Comparison of ENCODE assay signal across 1 fruit fly cellular context in genomic region chr3R:20555720-20556280, dm6.
TF ChIP-seq lines count a peak whose summit lies in the region.

No protein-coding gene starts in this region.

TF ChIP-seq in whole organism, embryonic, 481 proteins besides CTCF, POLR2A, EP300 and RAD21 (continued from another document):
- peak; percentile 33; the same call in 1 of the 4 replicates for TF ChIP-seq Dll (GFP tag; IDR thresholded peaks at IDR 0.05; lab: Robert Waterston, UW; ENCODE audit: partially characterized antibody)
- TF ChIP-seq HHEX (GFP tag; optimal IDR thresholded peaks at IDR 0.05; lab: Kevin White, UChicago) = peak; percentile 50
- TF ChIP-seq CG12071 (GFP tag; optimal IDR thresholded peaks at IDR 0.05; lab: Kevin White, UChicago) = peak; percentile 74
- TF ChIP-seq insv (GFP tag; optimal IDR thresholded peaks at IDR 0.05; lab: Kevin White, UChicago) = peak in 1 of 2 experiments; percentile 35
- TF ChIP-seq CG33213 (GFP tag; optimal IDR thresholded peaks at IDR 0.05; lab: Kevin White, UChicago) = peak; percentile 17
- no peak for TF ChIP-seq CG17802 (tag; optimal IDR thresholded peaks at IDR 0.05; lab: Kevin White, UChicago)
- no peak for TF ChIP-seq klu (GFP tag; IDR thresholded peaks at IDR 0.05; lab: Robert Waterston, UW)
- no peak for TF ChIP-seq hkb (optimal IDR thresholded peaks at IDR 0.05; lab: Kevin White, UChicago)
- TF ChIP-seq hkb (GFP tag; IDR thresholded peaks at IDR 0.05; lab: Robert Waterston, UW) = peak; percentile 8
- peak; percentile 64 for TF ChIP-seq CG15696 (tag; optimal IDR thresholded peaks at IDR 0.05; lab: Kevin White, UChicago)
- no peak for TF ChIP-seq toy (GFP tag; IDR thresholded peaks at IDR 0.05; lab: Robert Waterston, UW)
- TF ChIP-seq CG12299 (tag; optimal IDR thresholded peaks at IDR 0.05; lab: Kevin White, UChicago) = peak; percentile 73
- peak; percentile 27 for TF ChIP-seq CG12769 (tag; optimal IDR thresholded peaks at IDR 0.05; lab: Kevin White, UChicago)
- peak; percentile 91 for TF ChIP-seq wek (GFP tag; optimal IDR thresholded peaks at IDR 0.05; lab: Kevin White, UChicago)
- no peak for TF ChIP-seq nerfin-2 (GFP tag; IDR thresholded peaks at IDR 0.05; lab: Robert Waterston, UW; ENCODE audit: partially characterized antibody)
- no peak for TF ChIP-seq CG12104 (GFP tag; optimal IDR thresholded peaks at IDR 0.05; lab: Kevin White, UChicago)
- peak; percentile 65 for TF ChIP-seq CG15601 (tag; optimal IDR thresholded peaks at IDR 0.05; lab: Kevin White, UChicago)
- peak in 1 of 2 experiments; percentile 30 for TF ChIP-seq Eip74EF (GFP tag; optimal IDR thresholded peaks at IDR 0.05; lab: Kevin White, UChicago)
- peak; percentile 89 for TF ChIP-seq CG5180 (GFP tag; optimal IDR thresholded peaks at IDR 0.05; lab: Kevin White, UChicago)
- peak; percentile 41; the same call in 1 of the 2 replicates for TF ChIP-seq rib (GFP tag; IDR thresholded peaks at IDR 0.05; lab: Robert Waterston, UW)
- peak; percentile 61; the same call in 2 of the 3 replicates for TF ChIP-seq CG34224 (GFP tag; IDR thresholded peaks at IDR 0.05; lab: Robert Waterston, UW; ENCODE audit: partially characterized antibody)
- peak; percentile 8 for TF ChIP-seq gsb-n (tag; optimal IDR thresholded peaks at IDR 0.05; lab: Kevin White, UChicago)
- TF ChIP-seq Hey (tag; optimal IDR thresholded peaks at IDR 0.05; lab: Kevin White, UChicago) = peak; percentile 68
- TF ChIP-seq CG2202 (tag; optimal IDR thresholded peaks at IDR 0.05; lab: Kevin White, UChicago) = peak; percentile 36
- TF ChIP-seq CG4360 (GFP tag; IDR thresholded peaks at IDR 0.05; lab: Robert Waterston, UW) = peak; percentile 7; the same call in 1 of the 2 replicates
- TF ChIP-seq CG10979 (tag; optimal IDR thresholded peaks at IDR 0.05; lab: Kevin White, UChicago) = no peak
- TF ChIP-seq salm (tag; optimal IDR thresholded peaks at IDR 0.05; lab: Kevin White, UChicago) = peak; percentile 43
- TF ChIP-seq pan (optimal IDR thresholded peaks at IDR 0.05; lab: Kevin White, UChicago) = no peak
- no peak for TF ChIP-seq pan (GFP tag; optimal IDR thresholded peaks at IDR 0.05 in 1 of 2, IDR thresholded peaks at IDR 0.05 in 1 of 2)
- TF ChIP-seq Max (GFP tag; optimal IDR thresholded peaks at IDR 0.05; lab: Kevin White, UChicago) = no peak
- peak; percentile 89 for TF ChIP-seq HLHmδ (GFP tag; optimal IDR thresholded peaks at IDR 0.05; lab: Kevin White, UChicago)
- no peak for TF ChIP-seq Optix (GFP tag; IDR thresholded peaks at IDR 0.05; lab: Robert Waterston, UW)
- TF ChIP-seq odd (GFP tag; optimal IDR thresholded peaks at IDR 0.05; lab: Kevin White, UChicago) = peak; percentile 53
- peak; percentile 82 for TF ChIP-seq CG1233 (GFP tag; optimal IDR thresholded peaks at IDR 0.05; lab: Kevin White, UChicago)
- peak; percentile 37 for TF ChIP-seq abd-A (tag; optimal IDR thresholded peaks at IDR 0.05; lab: Kevin White, UChicago)
- no peak for TF ChIP-seq Elba2 (GFP tag; optimal IDR thresholded peaks at IDR 0.05; lab: Kevin White, UChicago)
- 0 out of 2 replicates have a peak, but pooled peaks have one; percentile 12 for TF ChIP-seq CG13287 (GFP tag; IDR thresholded peaks at IDR 0.05; lab: Robert Waterston, UW; ENCODE audit: partially characterized antibody)
- TF ChIP-seq cg (GFP tag; optimal IDR thresholded peaks at IDR 0.05; lab: Kevin White, UChicago) = peak; percentile 14
- no peak for TF ChIP-seq CG12155 (GFP tag; optimal IDR thresholded peaks at IDR 0.05; lab: Kevin White, UChicago)
- TF ChIP-seq Myb (GFP tag; optimal IDR thresholded peaks at IDR 0.05; lab: Kevin White, UChicago) = no peak
- no peak for TF ChIP-seq stwl (tag; optimal IDR thresholded peaks at IDR 0.05; lab: Kevin White, UChicago)
- peak; percentile 75 for TF ChIP-seq B-H2 (GFP tag; optimal IDR thresholded peaks at IDR 0.05; lab: Kevin White, UChicago)
- TF ChIP-seq sqz (GFP tag; optimal IDR thresholded peaks at IDR 0.05; lab: Kevin White, UChicago) = no peak
- peak; percentile 69 for TF ChIP-seq Xrp1 (GFP tag; IDR thresholded peaks at IDR 0.05; lab: Robert Waterston, UW)
- no peak for TF ChIP-seq ro (GFP tag; IDR thresholded peaks at IDR 0.05; lab: Robert Waterston, UW)
- peak; percentile 73 for TF ChIP-seq ATbp (GFP tag; optimal IDR thresholded peaks at IDR 0.05; lab: Kevin White, UChicago)
- TF ChIP-seq ash1 (GFP tag; optimal IDR thresholded peaks at IDR 0.05; lab: Kevin White, UChicago) = peak; percentile 1
- TF ChIP-seq PHDP (tag; optimal IDR thresholded peaks at IDR 0.05; lab: Kevin White, UChicago) = peak; percentile 12
- TF ChIP-seq CG11398 (GFP tag; optimal IDR thresholded peaks at IDR 0.05; lab: Kevin White, UChicago) = no peak
- TF ChIP-seq Stat92E (GFP tag; optimal IDR thresholded peaks at IDR 0.05; lab: Kevin White, UChicago) = peak in 1 of 3 experiments; percentile 37
- peak in 1 of 2 experiments; percentile 13 for TF ChIP-seq tll (GFP tag; optimal IDR thresholded peaks at IDR 0.05; lab: Kevin White, UChicago)
- no peak for TF ChIP-seq Ets65A (GFP tag; lab: Kevin White, UChicago)
- TF ChIP-seq CG12219 (GFP tag; optimal IDR thresholded peaks at IDR 0.05; lab: Kevin White, UChicago) = peak; percentile 22
- peak; percentile 84 for TF ChIP-seq exex (tag; optimal IDR thresholded peaks at IDR 0.05; lab: Kevin White, UChicago)
- peak; percentile 75 for TF ChIP-seq CG33557 (GFP tag; optimal IDR thresholded peaks at IDR 0.05; lab: Kevin White, UChicago)
- no peak for TF ChIP-seq CG9437 (GFP tag; optimal IDR thresholded peaks at IDR 0.05; lab: Kevin White, UChicago)
- no peak for TF ChIP-seq CG6683 (GFP tag; optimal IDR thresholded peaks at IDR 0.05; lab: Kevin White, UChicago)
- TF ChIP-seq CG34376 (GFP tag; optimal IDR thresholded peaks at IDR 0.05; lab: Kevin White, UChicago) = peak; percentile 77
- peak; percentile 35; the same call in 1 of the 2 replicates for TF ChIP-seq Awh (GFP tag; IDR thresholded peaks at IDR 0.05; lab: Robert Waterston, UW)
- TF ChIP-seq CG4328 (GFP tag; optimal IDR thresholded peaks at IDR 0.05; lab: Kevin White, UChicago) = peak; percentile 90
- TF ChIP-seq caup (GFP tag; optimal IDR thresholded peaks at IDR 0.05; lab: Kevin White, UChicago; ENCODE audit: severe bottlenecking) = peak; percentile 43
- TF ChIP-seq CG12236 (GFP tag; optimal IDR thresholded peaks at IDR 0.05; lab: Kevin White, UChicago) = no peak
- TF ChIP-seq unpg (GFP tag; optimal IDR thresholded peaks at IDR 0.05; lab: Kevin White, UChicago) = peak; percentile 17
- no peak for TF ChIP-seq repo (GFP tag; optimal IDR thresholded peaks at IDR 0.05; lab: Kevin White, UChicago)
- no peak for TF ChIP-seq CG8290 (GFP tag; optimal IDR thresholded peaks at IDR 0.05; lab: Kevin White, UChicago)
- TF ChIP-seq CG8290 (tag; optimal IDR thresholded peaks at IDR 0.05; lab: Kevin White, UChicago) = peak; percentile 66 to 88
- no peak for TF ChIP-seq Dbx (GFP tag; IDR thresholded peaks at IDR 0.05; lab: Robert Waterston, UW)
- TF ChIP-seq mirr (GFP tag; optimal IDR thresholded peaks at IDR 0.05; lab: Kevin White, UChicago) = peak; percentile 97
- TF ChIP-seq NC2α (GFP tag; optimal IDR thresholded peaks at IDR 0.05; lab: Kevin White, UChicago) = no peak
- peak; percentile 75 for TF ChIP-seq pfk (GFP tag; optimal IDR thresholded peaks at IDR 0.05; lab: Kevin White, UChicago)
- TF ChIP-seq CG13894 (tag; optimal IDR thresholded peaks at IDR 0.05; lab: Kevin White, UChicago) = peak; percentile 73
- TF ChIP-seq CG6813 (GFP tag; optimal IDR thresholded peaks at IDR 0.05; lab: Kevin White, UChicago) = peak; percentile 51
- TF ChIP-seq CG11695 (GFP tag; IDR thresholded peaks at IDR 0.05; lab: Robert Waterston, UW) = peak; percentile 6; the same call in 1 of the 3 replicates
- peak; percentile 96 for TF ChIP-seq cwo (GFP tag; optimal IDR thresholded peaks at IDR 0.05; lab: Kevin White, UChicago)
- 0 out of 3 replicates have a peak, but pooled peaks have one; percentile 4 for TF ChIP-seq H15 (GFP tag; IDR thresholded peaks at IDR 0.05; lab: Robert Waterston, UW)
- TF ChIP-seq Pdp1 (GFP tag; optimal IDR thresholded peaks at IDR 0.05; lab: Kevin White, UChicago) = peak in 1 of 2 experiments; percentile 12
- TF ChIP-seq fd102C (GFP tag; optimal IDR thresholded peaks at IDR 0.05; lab: Kevin White, UChicago) = peak; percentile 13
- TF ChIP-seq grn (GFP tag; optimal IDR thresholded peaks at IDR 0.05; lab: Kevin White, UChicago) = peak; percentile 16
- peak; percentile 65 to 76 for TF ChIP-seq Trl (optimal IDR thresholded peaks at IDR 0.05; lab: Kevin White, UChicago)
- no peak for TF ChIP-seq Trl (GFP tag; optimal IDR thresholded peaks at IDR 0.05; lab: Kevin White, UChicago)
- no peak for TF ChIP-seq CG7556 (GFP tag; optimal IDR thresholded peaks at IDR 0.05; lab: Kevin White, UChicago)
- 0 out of 2 replicates have a peak, but pooled peaks have one; percentile 8 for TF ChIP-seq stc (GFP tag; IDR thresholded peaks at IDR 0.05; lab: Robert Waterston, UW)
- peak; percentile 80; the same call in 2 of the 3 replicates for TF ChIP-seq gce (GFP tag; IDR thresholded peaks at IDR 0.05; lab: Robert Waterston, UW)
- peak; percentile 95 for TF ChIP-seq CG10543 (GFP tag; optimal IDR thresholded peaks at IDR 0.05; lab: Kevin White, UChicago)
- peak; percentile 22; the same call in 1 of the 2 replicates for TF ChIP-seq vvl (GFP tag; IDR thresholded peaks at IDR 0.05; lab: Robert Waterston, UW)
- TF ChIP-seq Sox100B (GFP tag; optimal IDR thresholded peaks at IDR 0.05; lab: Kevin White, UChicago) = no peak
- TF ChIP-seq ap (GFP tag; IDR thresholded peaks at IDR 0.05; lab: Robert Waterston, UW) = no peak
- TF ChIP-seq Deaf1 (tag; optimal IDR thresholded peaks at IDR 0.05; lab: Kevin White, UChicago) = no peak
- TF ChIP-seq corto (GFP tag; optimal IDR thresholded peaks at IDR 0.05; lab: Kevin White, UChicago) = peak; percentile 50
- no peak for TF ChIP-seq Fer3 (tag; optimal IDR thresholded peaks at IDR 0.05; lab: Kevin White, UChicago)
- no peak for TF ChIP-seq chif (GFP tag; optimal IDR thresholded peaks at IDR 0.05; lab: Kevin White, UChicago)
- TF ChIP-seq CG14050 (GFP tag; IDR thresholded peaks at IDR 0.05; lab: Robert Waterston, UW) = no peak
- peak; percentile 5 for TF ChIP-seq CG2875 (GFP tag; optimal IDR thresholded peaks at IDR 0.05; lab: Kevin White, UChicago)
- TF ChIP-seq ci (GFP tag; IDR thresholded peaks at IDR 0.05; lab: Robert Waterston, UW) = peak; percentile 66; the same call in 2 of the 3 replicates
- peak; percentile 10 for TF ChIP-seq CG2678 (tag; optimal IDR thresholded peaks at IDR 0.05; lab: Kevin White, UChicago)
- peak; percentile 20 for TF ChIP-seq CG4282 (GFP tag; optimal IDR thresholded peaks at IDR 0.05; lab: Kevin White, UChicago)
- no peak for TF ChIP-seq kay (GFP tag; optimal IDR thresholded peaks at IDR 0.05; lab: Kevin White, UChicago)
- peak; percentile 87; the same call in 3 of the 4 replicates for TF ChIP-seq chinmo (GFP tag; IDR thresholded peaks at IDR 0.05; lab: Robert Waterston, UW; ENCODE audit: partially characterized antibody)
- peak; percentile 50 for TF ChIP-seq pros (GFP tag; optimal IDR thresholded peaks at IDR 0.05; lab: Kevin White, UChicago)
- 0 out of 3 replicates have a peak, but pooled peaks have one; percentile 57 for TF ChIP-seq ken (GFP tag; IDR thresholded peaks at IDR 0.05; lab: Robert Waterston, UW)
- TF ChIP-seq CG17912 (GFP tag; optimal IDR thresholded peaks at IDR 0.05; lab: Kevin White, UChicago) = peak; percentile 80
- TF ChIP-seq Fer2 (tag; optimal IDR thresholded peaks at IDR 0.05; lab: Kevin White, UChicago) = peak; percentile 36
- TF ChIP-seq CG10431 (GFP tag; optimal IDR thresholded peaks at IDR 0.05; lab: Kevin White, UChicago) = peak; percentile 52
- TF ChIP-seq Vsx1 (GFP tag; optimal IDR thresholded peaks at IDR 0.05; lab: Kevin White, UChicago) = peak; percentile 49
- peak; percentile 30 for TF ChIP-seq YL-1 (GFP tag; optimal IDR thresholded peaks at IDR 0.05; lab: Kevin White, UChicago)
- TF ChIP-seq bsh (GFP tag; optimal IDR thresholded peaks at IDR 0.05; lab: Kevin White, UChicago) = peak in 1 of 2 experiments; percentile 32
